Fruit fly (Drosophila melanogaster) whole organism, embryonic: ENCODE measurements around the gene mRpL19.
A peak's percentile ranks its signal among the peaks of the same experiment; 100 is the strongest.

Source experiments
- ATbp ChIP-seq: fragments of 200-800 bp; sonication (Bioruptor generic); optimal IDR thresholded peaks from 2 replicates; lab custom pipeline; 2017; ENCODE audit warnings: missing biosample characterization, mild to moderate bottlenecking, missing genetic modification characterization, missing genetic modification reagents
- Ada2b ChIP-seq: fragments of 200-800 bp; sonication (Bioruptor generic); IDR thresholded peaks from 2 replicates; pipeline ENCODE4 v1.3.6; 2022; ENCODE audit warnings: missing biosample characterization, missing genetic modification characterization
- Adf1 ChIP-seq: fragments of 200-800 bp; sonication (Bioruptor generic); IDR thresholded peaks from 2 replicates; pipeline ENCODE4 v1.3.6; 2022; ENCODE audit warnings: missing biosample characterization, missing genetic modification characterization
- Atf6 ChIP-seq: fragments of 200-800 bp; sonication (Bioruptor generic); IDR thresholded peaks from 2 replicates; pipeline ENCODE4 v1.3.6; 2022; ENCODE audit warnings: missing biosample characterization, missing genetic modification characterization
- CG10147 ChIP-seq: fragments of 200-800 bp; sonication (Bioruptor generic); optimal IDR thresholded peaks from 2 replicates; lab custom pipeline; 2019; ENCODE audit warnings: missing biosample characterization, mild to moderate bottlenecking, missing genetic modification characterization, moderate library complexity
- CG10321 ChIP-seq: fragments of 200-800 bp; sonication (Bioruptor generic); IDR thresholded peaks from 2 replicates; pipeline ENCODE4 v1.3.6; 2022; ENCODE audit warnings: missing biosample characterization, missing genetic modification characterization
- CG10543 ChIP-seq: fragments of 200-800 bp; sonication (Bioruptor generic); optimal IDR thresholded peaks from 3 replicates; lab custom pipeline; 2017; ENCODE audit warnings: missing biosample characterization, mild to moderate bottlenecking, missing genetic modification characterization, moderate library complexity
- CG11560 ChIP-seq: fragments of 200-800 bp; sonication (Bioruptor generic); IDR thresholded peaks from 3 replicates; pipeline ENCODE4 v1.3.6; 2022; ENCODE audit warnings: missing biosample characterization, missing genetic modification characterization
- CG12071 ChIP-seq: fragments of 200-800 bp; sonication (Bioruptor generic); optimal IDR thresholded peaks from 3 replicates; lab custom pipeline; 2018; ENCODE audit warnings: missing biosample characterization, mild to moderate bottlenecking, missing genetic modification characterization
- CG12299 ChIP-seq: fragments of 200-800 bp; sonication (Bioruptor generic); optimal IDR thresholded peaks from 2 replicates; lab custom pipeline; 2018; ENCODE audit warnings: missing biosample characterization, mild to moderate bottlenecking, missing genetic modification characterization
- CG13296 ChIP-seq: fragments of 200-800 bp; sonication (Bioruptor generic); optimal IDR thresholded peaks from 3 replicates; lab custom pipeline; 2018; ENCODE audit warnings: missing biosample characterization, mild to moderate bottlenecking, missing genetic modification characterization
- CG16813 ChIP-seq: fragments of 200-800 bp; sonication (Bioruptor generic); IDR thresholded peaks from 3 replicates; pipeline ENCODE4 v1.3.6; 2022; ENCODE audit warnings: missing biosample characterization, missing genetic modification characterization; ENCODE audit not compliant: partially characterized antibody
- CG17568 ChIP-seq: fragments of 200-800 bp; sonication (Bioruptor generic); optimal IDR thresholded peaks from 2 replicates; lab custom pipeline; 2018; ENCODE audit warnings: missing biosample characterization, mild to moderate bottlenecking, missing genetic modification characterization, moderate library complexity
- CG4424 ChIP-seq: fragments of 200-800 bp; sonication (Bioruptor generic); optimal IDR thresholded peaks from 3 replicates; lab custom pipeline; 2016; ENCODE audit warnings: missing biosample characterization, missing genetic modification characterization
- CG5180 ChIP-seq: fragments of 200-800 bp; sonication (Bioruptor generic); optimal IDR thresholded peaks from 3 replicates; lab custom pipeline; 2017; ENCODE audit warnings: missing biosample characterization, missing genetic modification characterization, mild to moderate bottlenecking, moderate library complexity, missing genetic modification reagents
- CG6813 ChIP-seq: fragments of 200-800 bp; sonication (Bioruptor generic); optimal IDR thresholded peaks from 2 replicates; lab custom pipeline; 2017; ENCODE audit warnings: missing biosample characterization, missing genetic modification characterization, mild to moderate bottlenecking, moderate library complexity, missing genetic modification reagents
- CG7839 ChIP-seq: fragments of 200-800 bp; sonication (Bioruptor generic); optimal IDR thresholded peaks from 3 replicates; lab custom pipeline; 2018; ENCODE audit warnings: missing biosample characterization, mild to moderate bottlenecking, missing genetic modification characterization, moderate library complexity
- CG9215 ChIP-seq: fragments of 200-800 bp; sonication (Bioruptor generic); IDR thresholded peaks from 2 replicates; pipeline ENCODE4 v1.3.6; 2022; ENCODE audit warnings: missing biosample characterization, missing genetic modification characterization
- Chrac-16 ChIP-seq: fragments of 200-800 bp; sonication (Bioruptor generic); optimal IDR thresholded peaks from 3 replicates; lab custom pipeline; 2016; ENCODE audit warnings: missing biosample characterization, missing genetic modification characterization
- CoRest ChIP-seq: fragments of 200-800 bp; sonication (Bioruptor generic); optimal IDR thresholded peaks from 3 replicates; lab custom pipeline; 2018; ENCODE audit warnings: missing biosample characterization, mild to moderate bottlenecking, missing genetic modification characterization, moderate library complexity
- Dfd ChIP-seq, 2 experiments: fragments of >200 bp; optimal IDR thresholded peaks; 2 replicates each; lab custom pipeline; 2017; ENCODE audit warnings: missing biosample characterization in 2 of 2, missing genetic modification characterization in 2 of 2
- Drgx ChIP-seq: fragments of 200-800 bp; sonication (Bioruptor generic); IDR thresholded peaks from 2 replicates; pipeline ENCODE4 v1.3.6; 2022; ENCODE audit warnings: missing biosample characterization, missing genetic modification characterization
- Fer3 ChIP-seq: fragments of 200-800 bp; sonication (Bioruptor generic); optimal IDR thresholded peaks from 2 replicates; lab custom pipeline; 2018; ENCODE audit warnings: missing biosample characterization, mild to moderate bottlenecking, missing genetic modification characterization, moderate library complexity
- H15 ChIP-seq: fragments of 200-800 bp; sonication (Bioruptor generic); IDR thresholded peaks from 3 replicates; pipeline ENCODE4 v1.3.6; 2022; ENCODE audit warnings: missing biosample characterization, missing genetic modification characterization
- Hand ChIP-seq: fragments of 200-800 bp; sonication (Bioruptor generic); optimal IDR thresholded peaks from 2 replicates; lab custom pipeline; 2017; ENCODE audit warnings: mild to moderate bottlenecking, missing biosample characterization, missing genetic modification reagents, missing genetic modification characterization
- Hmr ChIP-seq: fragments of 200-800 bp; sonication (Bioruptor generic); optimal IDR thresholded peaks from 3 replicates; lab custom pipeline; 2017; ENCODE audit warnings: mild to moderate bottlenecking, missing biosample characterization, missing genetic modification reagents, missing genetic modification characterization
- MTF-1 ChIP-seq: fragments of 200-800 bp; sonication (Bioruptor generic); optimal IDR thresholded peaks from 2 replicates; lab custom pipeline; 2018; ENCODE audit warnings: missing biosample characterization, mild to moderate bottlenecking, missing genetic modification characterization, borderline replicate concordance
- NFAT ChIP-seq: fragments of 200-800 bp; sonication (Bioruptor generic); IDR thresholded peaks from 2 replicates; pipeline ENCODE4 v1.3.6; 2022; ENCODE audit warnings: missing biosample characterization, missing genetic modification characterization
- Nf-YC ChIP-seq: fragments of 200-800 bp; optimal IDR thresholded peaks from 3 replicates; lab custom pipeline; 2019; ENCODE audit warnings: missing biosample characterization, mild to moderate bottlenecking, missing genetic modification characterization, moderate library complexity
- caup ChIP-seq: fragments of 200-800 bp; sonication (Bioruptor generic); optimal IDR thresholded peaks from 3 replicates; lab custom pipeline; 2017; ENCODE audit warnings: missing biosample characterization, mild to moderate bottlenecking, missing genetic modification characterization, moderate library complexity; ENCODE audit not compliant: severe bottlenecking
- dimm ChIP-seq: fragments of 200-800 bp; sonication (Bioruptor generic); IDR thresholded peaks from 2 replicates; pipeline ENCODE4 v1.3.6; 2022; ENCODE audit warnings: missing biosample characterization, missing genetic modification characterization
- dpn ChIP-seq, 2 experiments: fragments of 200-800 bp; sonication (Bioruptor generic); optimal IDR thresholded peaks; 3 replicates each; lab custom pipeline; 2016; ENCODE audit warnings: missing biosample characterization in 2 of 2, missing genetic modification characterization in 2 of 2
- eyg ChIP-seq: fragments of 200-800 bp; sonication (Bioruptor generic); optimal IDR thresholded peaks from 3 replicates; lab custom pipeline; 2016; ENCODE audit warnings: missing biosample characterization, missing genetic modification characterization
- ind ChIP-seq: fragments of 200-800 bp; sonication (Bioruptor generic); optimal IDR thresholded peaks from 3 replicates; lab custom pipeline; 2016; ENCODE audit warnings: missing biosample characterization, missing genetic modification characterization
- lilli ChIP-seq: fragments of 200-800 bp; sonication (Bioruptor generic); optimal IDR thresholded peaks from 3 replicates; lab custom pipeline; 2016; ENCODE audit warnings: missing biosample characterization, missing genetic modification characterization
- lmd ChIP-seq: fragments of 200-800 bp; sonication (Bioruptor generic); IDR thresholded peaks from 2 replicates; pipeline ENCODE4 v1.3.6; 2022; ENCODE audit warnings: missing biosample characterization, missing genetic modification characterization
- mirr ChIP-seq: fragments of 200-800 bp; sonication (Bioruptor generic); optimal IDR thresholded peaks from 3 replicates; lab custom pipeline; 2018; ENCODE audit warnings: missing biosample characterization, mild to moderate bottlenecking, missing genetic modification characterization
- odd ChIP-seq: fragments of 200-800 bp; sonication (Bioruptor generic); optimal IDR thresholded peaks from 2 replicates; lab custom pipeline; 2017; ENCODE audit warnings: missing biosample characterization, mild to moderate bottlenecking, missing genetic modification characterization
- onecut ChIP-seq: fragments of 200-800 bp; sonication (Bioruptor generic); IDR thresholded peaks from 2 replicates; pipeline ENCODE4 v1.3.6; 2022; ENCODE audit warnings: missing biosample characterization, missing genetic modification characterization
- pan ChIP-seq, 4 experiments: fragments of >200 bp in 3 of 4; fragments of 200-800 bp in 1 of 4; sonication (Bioruptor generic) in 1 of 4; optimal IDR thresholded peaks in 3 of 4; IDR thresholded peaks in 1 of 4; 2 replicates each; pipeline versions ENCODE4 v1.3.6 to Lab custom; 2017 to 2022; ENCODE audit warnings: missing biosample characterization in 2 of 4, missing genetic modification characterization in 2 of 4, mixed read lengths in 1 of 4
- row ChIP-seq: fragments of 200-800 bp; sonication (Bioruptor generic); IDR thresholded peaks from 3 replicates; pipeline ENCODE4 v1.3.6; 2022; ENCODE audit warnings: missing biosample characterization, missing genetic modification characterization
- seq ChIP-seq: fragments of 200-800 bp; sonication (Bioruptor generic); IDR thresholded peaks from 2 replicates; pipeline ENCODE4 v1.3.6; 2022; ENCODE audit warnings: missing biosample characterization, missing genetic modification characterization
- so ChIP-seq: fragments of 200-800 bp; sonication (Bioruptor generic); IDR thresholded peaks from 3 replicates; pipeline ENCODE4 v1.3.6; 2022; ENCODE audit warnings: missing biosample characterization, missing genetic modification characterization
- ssp ChIP-seq: fragments of 200-800 bp; sonication (Bioruptor generic); IDR thresholded peaks from 2 replicates; pipeline ENCODE4 v1.3.6; 2022; ENCODE audit warnings: missing biosample characterization, missing genetic modification characterization
- stc ChIP-seq: fragments of 200-800 bp; sonication (Bioruptor generic); IDR thresholded peaks from 2 replicates; pipeline ENCODE4 v1.3.6; 2022; ENCODE audit warnings: missing biosample characterization, missing genetic modification characterization
- sug ChIP-seq: fragments of 200-800 bp; optimal IDR thresholded peaks from 2 replicates; lab custom pipeline; 2019; ENCODE audit warnings: missing biosample characterization, mild to moderate bottlenecking, missing genetic modification characterization, moderate library complexity
- vvl ChIP-seq: fragments of 200-800 bp; sonication (Bioruptor generic); IDR thresholded peaks from 2 replicates; pipeline ENCODE4 v1.3.6; 2022; ENCODE audit warnings: missing biosample characterization, missing genetic modification characterization
- wdn ChIP-seq: fragments of 200-800 bp; sonication (Bioruptor generic); IDR thresholded peaks from 2 replicates; pipeline ENCODE4 v1.3.6; 2022; ENCODE audit warnings: missing biosample characterization, missing genetic modification characterization
- zf30C ChIP-seq: fragments of 200-800 bp; sonication (Bioruptor generic); optimal IDR thresholded peaks from 3 replicates; lab custom pipeline; 2018; ENCODE audit warnings: missing biosample characterization, mild to moderate bottlenecking, missing genetic modification characterization

The mRpL19 gene

dm6 chr3R:8686446-8686845, 12.5 kb downstream of the mRpL19 start (continued):
- TF ChIP-seq CG4424 = no peak
- no peak for TF ChIP-seq Ada2b (GFP tag; lab: Robert Waterston, UW)
- TF ChIP-seq CG7839 (tag; lab: Kevin White, UChicago) = no peak
- TF ChIP-seq sug = no peak
- no peak for TF ChIP-seq CG9215 (GFP tag; lab: Robert Waterston, UW)
- no peak for TF ChIP-seq CG11560 (tag; lab: Robert Waterston, UW)
- no peak for TF ChIP-seq CG16813 (GFP tag; lab: Robert Waterston, UW)
- no peak for TF ChIP-seq CoRest (tag; lab: Kevin White, UChicago)
- TF ChIP-seq Dfd (GFP tag; optimal IDR thresholded peaks at IDR 0.05; lab: Kevin White, UChicago) = no peak
- TF ChIP-seq eyg (GFP tag; lab: Kevin White, UChicago) = no peak
- TF ChIP-seq vvl = no peak
- TF ChIP-seq lilli = no peak
- no peak for TF ChIP-seq ssp (GFP tag; lab: Robert Waterston, UW)
- TF ChIP-seq H15 = no peak
- TF ChIP-seq stc = no peak
- no peak for TF ChIP-seq CG5180 (GFP tag; lab: Kevin White, UChicago)
- TF ChIP-seq dimm = no peak

- TF ChIP-seq CG10321 (GFP tag; lab: Robert Waterston, UW) (peak; percentile 20; the same call in 1 of the 2 replicates), CG12071 (GFP tag; lab: Kevin White, UChicago) (peak; percentile 63), seq (GFP tag; lab: Robert Waterston, UW) (peak; percentile 89), MTF-1 (GFP tag; lab: Kevin White, UChicago) (peak; percentile 9), ind (GFP tag; lab: Kevin White, UChicago) (no peak), Drgx (peak; percentile 94), CG10543 (GFP tag; lab: Kevin White, UChicago) (peak; percentile 45), so (GFP tag; lab: Robert Waterston, UW) (peak; percentile 67; the same call in 1 of the 3 replicates), dpn (GFP tag; optimal IDR thresholded peaks at IDR 0.05; lab: Kevin White, UChicago) (peak in 1 of 2 experiments; percentile 10), zf30C (no peak), odd (peak; percentile 55), Hmr (GFP tag; lab: Kevin White, UChicago) (peak; percentile 80), wdn (GFP tag; lab: Robert Waterston, UW) (peak; percentile 47; the same call in 1 of the 2 replicates), CG17568 (GFP tag; lab: Kevin White, UChicago) (peak; percentile 44), Adf1 (GFP tag; lab: Robert Waterston, UW) (peak; percentile 63; the same call in 1 of the 2 replicates), caup (GFP tag; lab: Kevin White, UChicago) (peak; percentile 59), mirr (GFP tag; lab: Kevin White, UChicago) (peak; percentile 54), CG10147 (GFP tag; lab: Kevin White, UChicago) (no peak), pan (optimal IDR thresholded peaks at IDR 0.05; lab: Kevin White, UChicago) (no peak), pan (GFP tag; optimal IDR thresholded peaks at IDR 0.05 in 1 of 2, IDR thresholded peaks at IDR 0.05 in 1 of 2) (peak in 1 of 2 experiments; percentile 20), NFAT (peak; percentile 36; the same call in 1 of the 2 replicates), Fer3 (peak; percentile 62), Nf-YC (tag; lab: Kevin White, UChicago) (peak; percentile 73), CG6813 (peak; percentile 21), CG12299 (tag; lab: Kevin White, UChicago) (peak; percentile 2), Chrac-16 (no peak), Hand (GFP tag; lab: Kevin White, UChicago) (peak; percentile 91), row (no peak), Atf6 (GFP tag; lab: Robert Waterston, UW) (peak; percentile 78), CG13296 (peak; percentile 80), ATbp (no peak), onecut (peak; percentile 14; the same call in 1 of the 2 replicates), lmd (GFP tag; lab: Robert Waterston, UW) (no peak)
These were observed 20.4 kb downstream of the mRpL19 start for dm6 chr3R:8694110-8694826.
